Worm (Caenorhabditis elegans) whole organism, mixed stage, embryonic: ENCODE results near the gene pdr-1.

Experiments
- M03D4.4 ChIP-seq: sonication (generic microtip); optimal IDR thresholded peaks from 2 replicates; lab custom pipeline; 2017; ENCODE audit warnings: mild to moderate bottlenecking, missing genetic modification characterization, missing compliant biosample characterization
- ceh-43 ChIP-seq: fragments of 200-800 bp; sonication (Bioruptor generic); optimal IDR thresholded peaks from 2 replicates; lab custom pipeline; 2018; ENCODE audit warnings: mild to moderate bottlenecking, missing genetic modification characterization, moderate library complexity, missing compliant biosample characterization
- elt-1 ChIP-seq: sonication (generic microtip); optimal IDR thresholded peaks from 2 replicates; lab custom pipeline; 2017; ENCODE audit warnings: missing genetic modification characterization, mild to moderate bottlenecking, missing compliant biosample characterization, antibody characterized with exemption, moderate library complexity, borderline replicate concordance; ENCODE audit not compliant: insufficient read depth
- elt-3 ChIP-seq: fragments of 150-350 bp; optimal IDR thresholded peaks from 2 replicates; lab custom pipeline; 2014; ENCODE audit warnings: missing biosample characterization, missing genetic modification characterization
- lin-13 ChIP-seq: fragments of 150-350 bp; optimal IDR thresholded peaks from 2 replicates; lab custom pipeline; 2014; ENCODE audit warnings: missing biosample characterization, missing genetic modification characterization
- lsy-2 ChIP-seq: fragments of 150-350 bp; optimal IDR thresholded peaks from 2 replicates; lab custom pipeline; 2014; ENCODE audit warnings: missing biosample characterization, missing genetic modification characterization
- nhr-12 ChIP-seq: fragments of 150-350 bp; optimal IDR thresholded peaks from 2 replicates; lab custom pipeline; 2014; ENCODE audit warnings: missing biosample characterization, missing genetic modification characterization
- nhr-76 ChIP-seq: sonication (generic microtip); optimal IDR thresholded peaks from 2 replicates; lab custom pipeline; 2017; ENCODE audit warnings: missing biosample characterization, missing genetic modification characterization
- pha-4 ChIP-seq: fragments of 150-350 bp; optimal IDR thresholded peaks from 2 replicates; lab custom pipeline; 2018; ENCODE audit warnings: missing biosample characterization, missing genetic modification reagents, missing genetic modification characterization
- unc-62 ChIP-seq: fragments of 150-350 bp; optimal IDR thresholded peaks from 2 replicates; lab custom pipeline; 2014; ENCODE audit warnings: missing biosample characterization, missing genetic modification reagents, missing genetic modification characterization
- zip-8 ChIP-seq: fragments of 150-350 bp; optimal IDR thresholded peaks from 2 replicates; lab custom pipeline; 2014; ENCODE audit warnings: missing biosample characterization, missing genetic modification characterization
- ztf-11 ChIP-seq: fragments of 150-350 bp; optimal IDR thresholded peaks from 2 replicates; lab custom pipeline; 2014; ENCODE audit warnings: missing biosample characterization, missing genetic modification characterization

ce11 chrIII:13770017-13770416 lies 1.3 kb upstream of the pdr-1 start:
- TF ChIP-seq M03D4.4 (tag; lab: Kevin White, UChicago) (no peak), ceh-43 (GFP tag; lab: Kevin White, UChicago) (no peak), nhr-76 (no peak), nhr-12 (tag; lab: Kevin White, UChicago) (no peak), elt-1 (tag; lab: Kevin White, UChicago) (no peak), lsy-2 (tag; lab: Kevin White, UChicago) (no peak), lin-13 (tag; lab: Kevin White, UChicago) (no peak), unc-62 (no peak), zip-8 (tag; lab: Kevin White, UChicago) (no peak), pha-4 (no peak), ztf-11 (tag; lab: Kevin White, UChicago) (no peak), elt-3 (tag; lab: Kevin White, UChicago) (no peak)
